Fruit fly (Drosophila melanogaster): ENCODE data around the gene CG6310.

The CG6310 gene

DNA sequence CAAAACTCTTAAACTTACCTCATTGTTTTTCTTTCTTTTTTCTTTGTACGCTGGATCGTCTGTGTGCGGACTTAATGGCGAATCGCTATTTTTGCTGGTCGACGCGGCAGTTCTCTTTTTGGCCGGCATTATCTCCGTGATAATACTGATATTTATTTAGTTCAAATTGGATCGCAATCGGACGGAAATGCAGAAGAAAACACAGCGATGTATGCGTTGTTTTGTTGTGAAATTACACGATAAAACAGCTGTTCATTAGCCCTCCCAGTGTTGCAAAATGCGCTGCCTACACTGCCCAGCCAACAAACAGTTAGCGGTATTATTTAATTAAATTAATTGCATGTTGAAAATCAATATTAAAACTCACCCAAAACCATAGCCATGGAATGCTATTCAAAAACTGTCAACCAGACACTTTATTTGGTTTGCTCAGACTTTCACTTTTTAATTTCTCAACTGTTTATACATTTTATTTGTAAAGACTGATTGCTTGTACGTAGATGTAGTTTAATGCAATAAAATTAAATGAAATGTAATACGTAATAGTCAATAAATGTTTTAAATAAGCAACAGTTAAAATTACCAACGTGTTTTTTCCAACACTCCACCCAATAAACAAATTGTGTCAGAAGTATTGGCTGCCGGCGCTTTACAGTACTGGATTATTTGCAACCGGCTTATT is 28.5 kb upstream of the CG6310 start, which contains the start of the genes Irbp18 and APP-BP1 (continued):
- TF ChIP-seq CG8388 (GFP tag; optimal IDR thresholded peaks at IDR 0.05) (peak; percentile 91), bbx (GFP tag; IDR thresholded peaks at IDR 0.05; ENCODE audit: partially characterized antibody) (peak; percentile 16; the same call in 1 of the 2 replicates), Xrp1 (GFP tag; IDR thresholded peaks at IDR 0.05) (peak; percentile 93), Dp (GFP tag; optimal IDR thresholded peaks at IDR 0.05) (peak; percentile 32), Six4 (GFP tag; optimal IDR thresholded peaks at IDR 0.05) (peak; percentile 94), PHDP (tag; optimal IDR thresholded peaks at IDR 0.05) (peak; percentile 92), sqz (GFP tag; optimal IDR thresholded peaks at IDR 0.05) (peak; percentile 78), Hsf (GFP tag; optimal IDR thresholded peaks at IDR 0.05) (peak; percentile 97), chm (GFP tag; IDR thresholded peaks at IDR 0.05) (peak; percentile 79), fd102C (GFP tag; optimal IDR thresholded peaks at IDR 0.05) (peak; percentile 76), MTF-1 (GFP tag; optimal IDR thresholded peaks at IDR 0.05; ENCODE audit: borderline replicate concordance) (peak; percentile 66), Ets65A (GFP tag) (peak; percentile 99), repo (GFP tag; optimal IDR thresholded peaks at IDR 0.05) (peak; percentile 86), HmgD (GFP tag; optimal IDR thresholded peaks at IDR 0.05) (peak; percentile 61), CG16779 (GFP tag; IDR thresholded peaks at IDR 0.05) (0 out of 2 replicates have a peak, but pooled peaks have one; percentile 41), CG10462 (GFP tag; optimal IDR thresholded peaks at IDR 0.05) (peak; percentile 87), ase (GFP tag; IDR thresholded peaks at IDR 0.05) (peak; percentile 79), CG1529 (GFP tag; optimal IDR thresholded peaks at IDR 0.05) (peak; percentile 86), Spps (tag; optimal IDR thresholded peaks at IDR 0.05) (peak; percentile 87), sug (tag; optimal IDR thresholded peaks at IDR 0.05) (peak; percentile 89), CG2202 (tag; optimal IDR thresholded peaks at IDR 0.05) (peak; percentile 83), ftz-f1 (GFP tag; optimal IDR thresholded peaks at IDR 0.05) (peak; percentile 16), tgo (GFP tag; IDR thresholded peaks at IDR 0.05) (peak; percentile 85), danr (GFP tag; IDR thresholded peaks at IDR 0.05) (peak; percentile 81), H15 (GFP tag; IDR thresholded peaks at IDR 0.05) (peak; percentile 85), zfh1 (GFP tag; IDR thresholded peaks at IDR 0.05) (peak; percentile 84), Dref (GFP tag; IDR thresholded peaks at IDR 0.05) (no peak), CG10321 (GFP tag; IDR thresholded peaks at IDR 0.05) (peak; percentile 39; the same call in 1 of the 2 replicates), CG31441 (GFP tag; IDR thresholded peaks at IDR 0.05) (peak; percentile 95), ac (GFP tag; optimal IDR thresholded peaks at IDR 0.05) (peak; percentile 67), jing (GFP tag; optimal IDR thresholded peaks at IDR 0.05) (peak; percentile 92), HmgZ (tag; optimal IDR thresholded peaks at IDR 0.05) (peak; percentile 96), NC2β (GFP tag; optimal IDR thresholded peaks at IDR 0.05) (peak; percentile 93), CG13894 (tag; optimal IDR thresholded peaks at IDR 0.05) (peak; percentile 86), CG6813 (GFP tag; optimal IDR thresholded peaks at IDR 0.05) (peak; percentile 83), GATAe (GFP tag; conservative IDR thresholded peaks at IDR 0.05) (no peak; the same call in 1 of the 2 replicates), jumu (GFP tag; optimal IDR thresholded peaks at IDR 0.05) (peak; percentile 92), Ravus (GFP tag; IDR thresholded peaks at IDR 0.05) (peak; percentile 76), Oaz (GFP tag; IDR thresholded peaks at IDR 0.05) (peak; percentile 70), tio (GFP tag; optimal IDR thresholded peaks at IDR 0.05) (peak; percentile 98), Med (GFP tag) (peak; percentile 99), Ptx1 (GFP tag; IDR thresholded peaks at IDR 0.05) (peak; percentile 90), CG10147 (GFP tag; optimal IDR thresholded peaks at IDR 0.05) (peak; percentile 91), CG15269 (tag; optimal IDR thresholded peaks at IDR 0.05) (peak; percentile 93), unc-4 (GFP tag; IDR thresholded peaks at IDR 0.05; ENCODE audit: partially characterized antibody) (peak; percentile 32; the same call in 1 of the 2 replicates), CG4360 (GFP tag; IDR thresholded peaks at IDR 0.05) (0 out of 2 replicates have a peak, but pooled peaks have one; percentile 30), CG7839 (tag; optimal IDR thresholded peaks at IDR 0.05) (peak; percentile 94), vfl (GFP tag; optimal IDR thresholded peaks at IDR 0.05) (peak; percentile 93), sc (optimal IDR thresholded peaks at IDR 0.05) (no peak), sc (GFP tag; optimal IDR thresholded peaks at IDR 0.05) (peak; percentile 90)
